Worm (Caenorhabditis elegans) whole organism, L1 larva: Measurements from ENCODE around the gene pals-18.

Experiments used
- C16A3.4 ChIP-seq: fragments of 150-350 bp; optimal IDR thresholded peaks from 2 replicates; lab custom pipeline; 2014; ENCODE audit warnings: missing biosample characterization, missing genetic modification characterization
- ama-1 ChIP-seq: fragments of 150-350 bp; optimal IDR thresholded peaks from 2 replicates; lab custom pipeline; 2014
- blmp-1 ChIP-seq: fragments of 150-350 bp; optimal IDR thresholded peaks from 2 replicates; lab custom pipeline; 2014; ENCODE audit warnings: missing biosample characterization, missing genetic modification characterization
- fkh-8 ChIP-seq: sonication (generic microtip); optimal IDR thresholded peaks from 2 replicates; lab custom pipeline; 2016; ENCODE audit warnings: mild to moderate bottlenecking, missing genetic modification characterization, missing compliant biosample characterization
- mdl-1 ChIP-seq, 2 experiments: fragments of 150-350 bp; optimal IDR thresholded peaks; 2 replicates each; lab custom pipeline; 2014 to 2017; ENCODE audit warnings: missing biosample characterization in 2 of 2, missing genetic modification characterization in 2 of 2, inconsistent platforms in 1 of 2
- mep-1 ChIP-seq: fragments of 150-350 bp; optimal IDR thresholded peaks from 2 replicates; lab custom pipeline; 2014; ENCODE audit warnings: missing biosample characterization, missing genetic modification characterization
- nhr-76 ChIP-seq: sonication (generic microtip); optimal IDR thresholded peaks from 2 replicates; lab custom pipeline; 2017; ENCODE audit warnings: missing biosample characterization, missing genetic modification characterization
- pag-3 ChIP-seq: sonication (generic microtip); optimal IDR thresholded peaks from 2 replicates; lab custom pipeline; 2017; ENCODE audit warnings: missing genetic modification characterization, mild to moderate bottlenecking, missing compliant biosample characterization, antibody characterized with exemption, borderline replicate concordance; ENCODE audit not compliant: insufficient read depth
- skn-1 ChIP-seq: fragments of 150-350 bp; optimal IDR thresholded peaks from 2 replicates; lab custom pipeline; 2014; ENCODE audit warnings: missing biosample characterization, missing genetic modification characterization
- tbx-2 ChIP-seq: sonication (generic microtip); optimal IDR thresholded peaks from 2 replicates; lab custom pipeline; 2016; ENCODE audit warnings: missing genetic modification characterization, missing compliant biosample characterization
- unc-130 ChIP-seq: fragments of 150-350 bp; optimal IDR thresholded peaks from 2 replicates; lab custom pipeline; 2017; ENCODE audit warnings: missing biosample characterization, missing genetic modification characterization, inconsistent platforms

ce11 chrIII:1398183-1398582 is 5.0 kb upstream of the pals-18 start:
- TF ChIP-seq mep-1 (tag; lab: Kevin White, UChicago) (no peak), mdl-1 (tag; optimal IDR thresholded peaks at IDR 0.05; lab: Kevin White, UChicago) (no peak), pag-3 (tag; lab: Kevin White, UChicago) (no peak), skn-1 (no peak), tbx-2 (tag; lab: Kevin White, UChicago) (no peak), C16A3.4 (no peak), blmp-1 (tag; lab: Kevin White, UChicago) (no peak), ama-1 (no peak), nhr-76 (tag; lab: Kevin White, UChicago) (no peak), fkh-8 (no peak), unc-130 (tag; lab: Kevin White, UChicago) (no peak)
